Fruit fly (Drosophila melanogaster): ENCODE results near the gene Myo95E.
A peak's percentile ranks its signal among the peaks of the same experiment; 100 is the strongest.

The Myo95E gene

DNA sequence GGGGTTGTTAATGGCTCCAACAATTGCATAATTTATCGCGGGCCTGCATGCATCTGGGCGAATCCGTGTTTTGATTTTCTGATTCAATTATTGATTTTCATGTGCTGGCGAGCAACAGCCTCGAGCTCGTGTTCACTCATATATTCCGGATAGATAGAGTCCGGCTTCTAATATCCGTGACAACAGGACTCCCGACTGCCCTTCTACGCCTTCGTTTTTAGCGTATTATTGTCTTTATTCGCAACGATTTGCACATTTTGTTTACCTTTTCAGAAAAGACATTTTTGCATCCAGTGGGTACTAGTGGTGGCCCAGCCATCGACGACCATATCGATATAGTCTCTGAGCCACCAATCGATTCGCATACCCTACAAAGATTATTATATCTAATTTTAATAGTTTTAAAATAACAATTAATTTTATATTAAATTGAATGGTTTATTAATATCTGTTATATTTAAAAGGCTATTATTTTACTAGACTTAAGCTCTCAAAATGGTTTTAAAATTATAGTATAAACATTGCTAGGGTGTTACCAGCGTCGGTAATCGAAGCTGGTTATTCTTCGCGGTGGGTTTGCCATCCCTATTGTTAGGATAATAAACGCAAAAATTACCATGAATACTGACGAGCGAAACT is at the start of gene Myo95E, which contains the start of gene TBC1d7 (continued):
- TF ChIP-seq Gug (GFP tag; IDR thresholded peaks at IDR 0.05), result peak; percentile 89
- peak; percentile 89 for TF ChIP-seq CG10669 (GFP tag; optimal IDR thresholded peaks at IDR 0.05)
- TF ChIP-seq fd59A (GFP tag; optimal IDR thresholded peaks at IDR 0.05), result peak; percentile 72
- peak; percentile 89 for TF ChIP-seq acj6 (GFP tag; optimal IDR thresholded peaks at IDR 0.05)
- TF ChIP-seq Ets21C (GFP tag; optimal IDR thresholded peaks at IDR 0.05), result peak; percentile 70
- TF ChIP-seq Hr39 (GFP tag; optimal IDR thresholded peaks at IDR 0.05), result peak; percentile 72
- TF ChIP-seq CG6276 (GFP tag; optimal IDR thresholded peaks at IDR 0.05), result no peak
- peak; percentile 67 for TF ChIP-seq CG9139 (GFP tag; optimal IDR thresholded peaks at IDR 0.05)
- TF ChIP-seq CG15336 (GFP tag; IDR thresholded peaks at IDR 0.05), result peak; percentile 92

DNA sequence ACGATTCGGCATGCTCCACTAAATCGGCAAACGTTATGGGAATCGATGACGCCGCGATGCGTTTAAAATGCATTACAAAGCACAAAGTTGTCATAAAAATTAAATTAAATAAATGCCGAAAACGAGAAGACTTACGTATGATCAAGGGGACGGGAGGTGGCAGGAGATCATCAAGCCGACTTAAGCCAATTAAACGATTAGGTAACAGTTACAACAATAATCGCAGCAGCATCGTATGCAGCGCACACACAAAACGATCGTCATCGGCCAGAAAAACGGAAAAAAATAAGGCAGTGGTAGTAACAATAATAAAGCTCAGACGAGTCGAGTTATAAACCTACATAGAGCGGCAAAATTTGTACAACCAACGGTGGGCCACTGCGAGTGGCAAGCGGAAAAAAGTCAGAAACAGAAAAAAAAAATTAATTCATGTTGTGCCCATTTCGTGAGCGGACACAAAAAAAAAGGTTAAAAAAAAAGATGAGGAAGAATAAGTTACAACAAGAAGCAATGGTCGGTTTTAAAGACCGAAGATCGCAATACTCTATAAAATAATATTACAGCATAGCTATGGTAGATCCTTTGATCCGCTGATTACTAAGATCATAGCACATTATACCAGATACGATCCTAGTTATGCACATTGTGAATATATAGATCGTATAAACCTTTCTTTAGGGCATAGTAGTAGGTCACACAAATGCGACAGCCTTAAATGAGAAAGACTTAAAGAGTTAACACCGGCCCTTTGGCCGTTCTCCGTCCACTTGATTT is 45.2 kb upstream of the Myo95E start:
- TF ChIP-seq CG8319 (GFP tag; optimal IDR thresholded peaks at IDR 0.05) (peak; percentile 33), CG32006 (GFP tag; optimal IDR thresholded peaks at IDR 0.05) (peak; percentile 39), Ets96B (tag; optimal IDR thresholded peaks at IDR 0.05) (peak; percentile 22), Eip78C (GFP tag) (peak; percentile 95), vri (GFP tag; optimal IDR thresholded peaks at IDR 0.05) (no peak), CG6163 (GFP tag; IDR thresholded peaks at IDR 0.05) (peak; percentile 59; the same call in 1 of the 3 replicates), achi (GFP tag; optimal IDR thresholded peaks at IDR 0.05) (peak; percentile 66), Gug (GFP tag; IDR thresholded peaks at IDR 0.05) (no peak), CG31627 (GFP tag; optimal IDR thresholded peaks at IDR 0.05) (peak; percentile 59), spab (GFP tag; optimal IDR thresholded peaks at IDR 0.05) (peak; percentile 14), Lpt (GFP tag; optimal IDR thresholded peaks at IDR 0.05) (no peak), CG34406 (GFP tag; optimal IDR thresholded peaks at IDR 0.05) (peak; percentile 64), ss (GFP tag; optimal IDR thresholded peaks at IDR 0.05) (peak in 1 of 2 experiments; percentile 36), Smox (GFP tag; optimal IDR thresholded peaks at IDR 0.05) (peak; percentile 58), CG15336 (GFP tag; IDR thresholded peaks at IDR 0.05) (peak; percentile 42; the same call in 1 of the 2 replicates), Blimp-1 (GFP tag; optimal IDR thresholded peaks at IDR 0.05) (no peak), cyc (GFP tag; optimal IDR thresholded peaks at IDR 0.05) (no peak), net (GFP tag; optimal IDR thresholded peaks at IDR 0.05) (peak; percentile 24), topi (GFP tag; optimal IDR thresholded peaks at IDR 0.05) (peak; percentile 53), fd85E (GFP tag; optimal IDR thresholded peaks at IDR 0.05) (no peak), esn (GFP tag; optimal IDR thresholded peaks at IDR 0.05) (peak; percentile 53), Hr39 (GFP tag; optimal IDR thresholded peaks at IDR 0.05) (peak; percentile 57), dsx (GFP tag; optimal IDR thresholded peaks at IDR 0.05; ENCODE audit: poor library complexity, severe bottlenecking) (no peak), eg (GFP tag; IDR thresholded peaks at IDR 0.05) (0 out of 3 replicates have a peak, but pooled peaks have one; percentile 28), CG3032 (tag; optimal IDR thresholded peaks at IDR 0.05) (peak; percentile 24), Hr38 (GFP tag; optimal IDR thresholded peaks at IDR 0.05) (no peak), Met (GFP tag; optimal IDR thresholded peaks at IDR 0.05) (no peak), fkh (GFP tag; optimal IDR thresholded peaks at IDR 0.05) (no peak), CG11902 (GFP tag; optimal IDR thresholded peaks at IDR 0.05) (peak; percentile 43), CG3919 (GFP tag; optimal IDR thresholded peaks at IDR 0.05) (peak; percentile 62), Hr4 (GFP tag; optimal IDR thresholded peaks at IDR 0.05) (peak; percentile 41), fd59A (GFP tag; optimal IDR thresholded peaks at IDR 0.05) (peak; percentile 19), CG6276 (GFP tag; optimal IDR thresholded peaks at IDR 0.05) (no peak), CG6792 (GFP tag; optimal IDR thresholded peaks at IDR 0.05) (peak; percentile 53), CG9139 (GFP tag; optimal IDR thresholded peaks at IDR 0.05) (no peak), CG11762 (GFP tag; optimal IDR thresholded peaks at IDR 0.05; ENCODE audit: insufficient read depth) (peak; percentile 42), CG8632 (GFP tag; optimal IDR thresholded peaks at IDR 0.05) (peak; percentile 56), pdm3 (GFP tag; optimal IDR thresholded peaks at IDR 0.05) (peak; percentile 61), CG11294 (GFP tag; IDR thresholded peaks at IDR 0.05) (no peak), Sox14 (GFP tag; optimal IDR thresholded peaks at IDR 0.05) (peak; percentile 58), CG7368 (GFP tag; optimal IDR thresholded peaks at IDR 0.05) (no peak), CG6808 (GFP tag; optimal IDR thresholded peaks at IDR 0.05) (peak; percentile 20), svp (GFP tag) (peak; percentile 83)

All from whole organism, prepupa.